Fruit fly (Drosophila melanogaster) whole organism, embryonic: ENCODE data around the gene Oatp30B.
A peak's percentile ranks its signal among the peaks of the same experiment; 100 is the strongest.

Experiments used
- ATbp ChIP-seq: fragments of 200-800 bp; sonication (Bioruptor generic); optimal IDR thresholded peaks from 2 replicates; lab custom pipeline; 2017; ENCODE audit warnings: missing biosample characterization, mild to moderate bottlenecking, missing genetic modification characterization, missing genetic modification reagents
- Atf6 ChIP-seq: fragments of 200-800 bp; sonication (Bioruptor generic); IDR thresholded peaks from 2 replicates; pipeline ENCODE4 v1.3.6; 2022; ENCODE audit warnings: missing biosample characterization, missing genetic modification characterization
- B-H2 ChIP-seq: fragments of 200-800 bp; sonication (Bioruptor generic); optimal IDR thresholded peaks from 2 replicates; lab custom pipeline; 2018; ENCODE audit warnings: missing biosample characterization, mild to moderate bottlenecking, missing genetic modification characterization
- CG11695 ChIP-seq: fragments of 200-800 bp; sonication (Bioruptor generic); IDR thresholded peaks from 3 replicates; pipeline ENCODE4 v1.3.6; 2022; ENCODE audit warnings: missing biosample characterization, missing genetic modification characterization
- CG12219 ChIP-seq: fragments of 200-800 bp; sonication (Bioruptor generic); optimal IDR thresholded peaks from 3 replicates; lab custom pipeline; 2018; ENCODE audit warnings: missing biosample characterization, mild to moderate bottlenecking, missing genetic modification characterization
- CG14441 ChIP-seq: fragments of 200-800 bp; sonication (Bioruptor generic); IDR thresholded peaks from 2 replicates; pipeline ENCODE4 v1.3.6; 2022; ENCODE audit warnings: missing biosample characterization, missing genetic modification characterization
- CG16813 ChIP-seq: fragments of 200-800 bp; sonication (Bioruptor generic); IDR thresholded peaks from 3 replicates; pipeline ENCODE4 v1.3.6; 2022; ENCODE audit warnings: missing biosample characterization, missing genetic modification characterization; ENCODE audit not compliant: partially characterized antibody
- CG18599 ChIP-seq: fragments of 200-800 bp; sonication (Bioruptor generic); optimal IDR thresholded peaks from 3 replicates; lab custom pipeline; 2017; ENCODE audit warnings: missing biosample characterization, missing genetic modification characterization, mild to moderate bottlenecking, moderate library complexity, missing genetic modification reagents
- CG31365 ChIP-seq: fragments of 200-800 bp; sonication (Bioruptor generic); optimal IDR thresholded peaks from 2 replicates; lab custom pipeline; 2018; ENCODE audit warnings: missing biosample characterization, mild to moderate bottlenecking, missing genetic modification characterization
- CG32772 ChIP-seq: fragments of 200-800 bp; sonication (Bioruptor generic); IDR thresholded peaks from 2 replicates; pipeline ENCODE4 v1.3.6; 2022; ENCODE audit warnings: missing biosample characterization, missing genetic modification characterization
- CG33213 ChIP-seq: fragments of 200-800 bp; sonication (Bioruptor generic); optimal IDR thresholded peaks from 3 replicates; lab custom pipeline; 2016; ENCODE audit warnings: missing biosample characterization, missing genetic modification characterization
- CG34224 ChIP-seq: fragments of 200-800 bp; sonication (Bioruptor generic); IDR thresholded peaks from 3 replicates; pipeline ENCODE4 v1.3.6; 2022; ENCODE audit warnings: missing biosample characterization, missing genetic modification characterization; ENCODE audit not compliant: partially characterized antibody
- CG34376 ChIP-seq: fragments of 200-800 bp; sonication (Bioruptor generic); optimal IDR thresholded peaks from 2 replicates; lab custom pipeline; 2018; ENCODE audit warnings: missing biosample characterization, mild to moderate bottlenecking, missing genetic modification characterization
- CG4424 ChIP-seq: fragments of 200-800 bp; sonication (Bioruptor generic); optimal IDR thresholded peaks from 3 replicates; lab custom pipeline; 2016; ENCODE audit warnings: missing biosample characterization, missing genetic modification characterization
- CG4730 ChIP-seq: fragments of 200-800 bp; sonication (Bioruptor generic); IDR thresholded peaks from 2 replicates; pipeline ENCODE4 v1.3.6; 2022; ENCODE audit warnings: missing biosample characterization, missing genetic modification characterization
- CG6175 ChIP-seq: fragments of 200-800 bp; sonication (Bioruptor generic); IDR thresholded peaks from 3 replicates; pipeline ENCODE4 v1.3.6; 2022; ENCODE audit warnings: missing biosample characterization, missing genetic modification characterization
- CG6791 ChIP-seq: fragments of 200-800 bp; sonication (Bioruptor generic); IDR thresholded peaks from 3 replicates; pipeline ENCODE4 v1.3.6; 2022; ENCODE audit warnings: missing biosample characterization, missing genetic modification characterization; ENCODE audit not compliant: partially characterized antibody
- CG8388 ChIP-seq: fragments of 200-800 bp; sonication (Bioruptor generic); optimal IDR thresholded peaks from 2 replicates; lab custom pipeline; 2019; ENCODE audit warnings: missing biosample characterization, mild to moderate bottlenecking, missing genetic modification characterization, moderate library complexity
- CG9437 ChIP-seq: fragments of 200-800 bp; sonication (Bioruptor generic); optimal IDR thresholded peaks from 2 replicates; lab custom pipeline; 2018; ENCODE audit warnings: missing biosample characterization, mild to moderate bottlenecking, missing genetic modification characterization
- CoRest ChIP-seq: fragments of 200-800 bp; sonication (Bioruptor generic); optimal IDR thresholded peaks from 3 replicates; lab custom pipeline; 2018; ENCODE audit warnings: missing biosample characterization, mild to moderate bottlenecking, missing genetic modification characterization, moderate library complexity
- Dbx ChIP-seq: fragments of 200-800 bp; sonication (Bioruptor generic); IDR thresholded peaks from 3 replicates; pipeline ENCODE4 v1.3.6; 2022; ENCODE audit warnings: missing biosample characterization, missing genetic modification characterization
- Deaf1 ChIP-seq: fragments of 200-800 bp; optimal IDR thresholded peaks from 3 replicates; lab custom pipeline; 2019; ENCODE audit warnings: missing biosample characterization, mild to moderate bottlenecking, missing genetic modification characterization, moderate library complexity
- Fer1 ChIP-seq: fragments of 200-800 bp; sonication (Bioruptor generic); optimal IDR thresholded peaks from 2 replicates; lab custom pipeline; 2017; ENCODE audit warnings: missing biosample characterization, mild to moderate bottlenecking, missing genetic modification characterization
- H15 ChIP-seq: fragments of 200-800 bp; sonication (Bioruptor generic); IDR thresholded peaks from 3 replicates; pipeline ENCODE4 v1.3.6; 2022; ENCODE audit warnings: missing biosample characterization, missing genetic modification characterization
- Nf-YA ChIP-seq: fragments of 200-800 bp; sonication (Bioruptor generic); IDR thresholded peaks from 2 replicates; pipeline ENCODE4 v1.3.6; 2022; ENCODE audit warnings: missing biosample characterization, missing genetic modification characterization
- Pdp1 ChIP-seq, 2 experiments: fragments of 200-800 bp; sonication (Bioruptor generic); optimal IDR thresholded peaks; 3 replicates each; lab custom pipeline; 2016; ENCODE audit warnings: missing biosample characterization in 2 of 2, missing genetic modification characterization in 2 of 2, mild to moderate bottlenecking in 1 of 2, moderate library complexity in 1 of 2
- Ptx1 ChIP-seq: fragments of 200-800 bp; sonication (Bioruptor generic); IDR thresholded peaks from 2 replicates; pipeline ENCODE4 v1.3.6; 2022; ENCODE audit warnings: missing biosample characterization, missing genetic modification characterization
- Sry-δ ChIP-seq: fragments of 200-800 bp; sonication (Bioruptor generic); optimal IDR thresholded peaks from 2 replicates; lab custom pipeline; 2016; ENCODE audit warnings: missing biosample characterization, missing genetic modification characterization
- ac ChIP-seq: fragments of 200-800 bp; sonication (Bioruptor generic); optimal IDR thresholded peaks from 3 replicates; lab custom pipeline; 2017; ENCODE audit warnings: missing biosample characterization, mild to moderate bottlenecking, missing genetic modification characterization
- ase ChIP-seq: fragments of 200-800 bp; sonication (Bioruptor generic); IDR thresholded peaks from 3 replicates; pipeline ENCODE4 v1.3.6; 2022; ENCODE audit warnings: missing biosample characterization, missing genetic modification characterization
- bowl ChIP-seq: fragments of 200-800 bp; sonication (Bioruptor generic); IDR thresholded peaks from 2 replicates; pipeline ENCODE4 v1.3.6; 2022; ENCODE audit warnings: missing biosample characterization, missing genetic modification characterization
- cas ChIP-seq: fragments of 200-800 bp; sonication (Bioruptor generic); IDR thresholded peaks from 2 replicates; pipeline ENCODE4 v1.3.6; 2022; ENCODE audit warnings: missing biosample characterization, missing genetic modification characterization
- cato ChIP-seq: fragments of 200-800 bp; sonication (Bioruptor generic); optimal IDR thresholded peaks from 2 replicates; lab custom pipeline; 2016; ENCODE audit warnings: missing biosample characterization, missing genetic modification characterization, borderline replicate concordance
- chn ChIP-seq: fragments of 200-800 bp; sonication (Bioruptor generic); optimal IDR thresholded peaks from 2 replicates; lab custom pipeline; 2016; ENCODE audit warnings: missing biosample characterization, missing genetic modification characterization
- dmrt99B ChIP-seq: fragments of 200-800 bp; sonication (Bioruptor generic); optimal IDR thresholded peaks from 2 replicates; lab custom pipeline; 2018; ENCODE audit warnings: missing biosample characterization, mild to moderate bottlenecking, missing genetic modification characterization, moderate library complexity
- gro ChIP-seq: fragments of 200-800 bp; sonication (Bioruptor generic); optimal IDR thresholded peaks from 2 replicates; lab custom pipeline; 2016; ENCODE audit warnings: missing biosample characterization, missing genetic modification characterization
- hb ChIP-seq: fragments of 200-800 bp; sonication (Bioruptor generic); IDR thresholded peaks from 3 replicates; pipeline ENCODE4 v1.3.6; 2022; ENCODE audit warnings: missing biosample characterization, missing genetic modification characterization; ENCODE audit not compliant: partially characterized antibody
- her ChIP-seq: fragments of 200-800 bp; sonication (Bioruptor generic); optimal IDR thresholded peaks from 2 replicates; lab custom pipeline; 2016; ENCODE audit warnings: missing biosample characterization, missing genetic modification characterization
- inv ChIP-seq: fragments of 200-800 bp; sonication (Bioruptor generic); IDR thresholded peaks from 2 replicates; pipeline ENCODE4 v1.3.6; 2022; ENCODE audit warnings: missing biosample characterization, missing genetic modification characterization; ENCODE audit not compliant: partially characterized antibody
- mam ChIP-seq: fragments of 200-800 bp; sonication (Bioruptor generic); optimal IDR thresholded peaks from 3 replicates; lab custom pipeline; 2016; ENCODE audit warnings: missing biosample characterization, missing genetic modification characterization
- odd ChIP-seq: fragments of 200-800 bp; sonication (Bioruptor generic); optimal IDR thresholded peaks from 2 replicates; lab custom pipeline; 2017; ENCODE audit warnings: missing biosample characterization, mild to moderate bottlenecking, missing genetic modification characterization
- pan ChIP-seq, 4 experiments: fragments of >200 bp in 3 of 4; fragments of 200-800 bp in 1 of 4; sonication (Bioruptor generic) in 1 of 4; optimal IDR thresholded peaks in 3 of 4; IDR thresholded peaks in 1 of 4; 2 replicates each; pipeline versions ENCODE4 v1.3.6 to Lab custom; 2017 to 2022; ENCODE audit warnings: missing biosample characterization in 2 of 4, missing genetic modification characterization in 2 of 4, mixed read lengths in 1 of 4
- pfk ChIP-seq: fragments of 200-800 bp; sonication (Bioruptor generic); optimal IDR thresholded peaks from 2 replicates; lab custom pipeline; 2018; ENCODE audit warnings: missing biosample characterization, mild to moderate bottlenecking, missing genetic modification characterization, moderate library complexity
- prd ChIP-seq, 3 experiments: fragments of >200 bp in 2 of 3; fragments of 200-800 bp in 1 of 3; sonication (Bioruptor generic) in 1 of 3; optimal IDR thresholded peaks in 2 of 3; IDR thresholded peaks in 1 of 3; 2 replicates in 2 of 3; 3 replicates in 1 of 3; pipeline versions ENCODE4 v1.3.6 to Lab custom; 2017 to 2022; ENCODE audit warnings: missing biosample characterization in 1 of 3, missing genetic modification characterization in 1 of 3
- pum ChIP-seq: fragments of 200-800 bp; sonication (Bioruptor generic); optimal IDR thresholded peaks from 2 replicates; lab custom pipeline; 2016; ENCODE audit warnings: missing biosample characterization, missing genetic modification characterization
- repo ChIP-seq: fragments of 200-800 bp; sonication (Bioruptor generic); optimal IDR thresholded peaks from 2 replicates; lab custom pipeline; 2016; ENCODE audit warnings: missing biosample characterization, missing genetic modification characterization
- so ChIP-seq: fragments of 200-800 bp; sonication (Bioruptor generic); IDR thresholded peaks from 3 replicates; pipeline ENCODE4 v1.3.6; 2022; ENCODE audit warnings: missing biosample characterization, missing genetic modification characterization
- twi ChIP-seq: fragments of 200-800 bp; optimal IDR thresholded peaks from 2 replicates; lab custom pipeline; 2019; ENCODE audit warnings: missing biosample characterization, mild to moderate bottlenecking, missing genetic modification characterization, moderate library complexity
- zf30C ChIP-seq: fragments of 200-800 bp; sonication (Bioruptor generic); optimal IDR thresholded peaks from 3 replicates; lab custom pipeline; 2018; ENCODE audit warnings: missing biosample characterization, mild to moderate bottlenecking, missing genetic modification characterization

The Oatp30B gene

DNA sequence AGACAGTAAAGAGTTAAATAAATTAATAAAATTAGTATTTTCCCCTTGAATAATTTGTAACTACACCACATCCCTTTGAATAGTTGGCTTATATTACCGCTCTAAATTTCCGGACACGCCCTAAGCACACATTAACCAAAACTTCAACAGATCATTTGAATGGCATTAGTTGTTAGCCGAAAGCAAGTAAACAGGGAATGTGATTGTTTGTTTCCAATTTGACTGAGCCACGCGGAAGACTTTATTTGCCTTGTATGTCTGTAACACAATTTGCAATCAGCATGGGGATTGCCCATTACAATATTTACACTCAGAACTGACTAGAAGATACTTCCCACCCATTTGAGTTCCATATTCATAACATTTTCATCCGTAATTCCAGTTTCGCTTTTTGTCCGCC lies 11.4 kb upstream of the Oatp30B start (continued):
- TF ChIP-seq CG6791 (GFP tag; lab: Robert Waterston, UW) = no peak
- TF ChIP-seq pum (GFP tag; lab: Kevin White, UChicago) = no peak
- peak; percentile 72 for TF ChIP-seq Fer1 (GFP tag; lab: Kevin White, UChicago)
- TF ChIP-seq twi = no peak
- no peak for TF ChIP-seq her (GFP tag; lab: Kevin White, UChicago)
- no peak for TF ChIP-seq ase (GFP tag; lab: Robert Waterston, UW)
- no peak for TF ChIP-seq Nf-YA (GFP tag; lab: Robert Waterston, UW)
- TF ChIP-seq Dbx (GFP tag; lab: Robert Waterston, UW) = no peak; the same call in 2 of the 3 replicates
- TF ChIP-seq CG32772 = no peak
- no peak for TF ChIP-seq ATbp (GFP tag; lab: Kevin White, UChicago)
- peak in 1 of 2 experiments; percentile 10 for TF ChIP-seq Pdp1 (GFP tag; optimal IDR thresholded peaks at IDR 0.05; lab: Kevin White, UChicago)
- no peak for TF ChIP-seq pan (optimal IDR thresholded peaks at IDR 0.05; lab: Kevin White, UChicago)
- peak in 1 of 2 experiments; percentile 5 for TF ChIP-seq pan (GFP tag; optimal IDR thresholded peaks at IDR 0.05 in 1 of 2, IDR thresholded peaks at IDR 0.05 in 1 of 2)
- TF ChIP-seq CG33213 (GFP tag; lab: Kevin White, UChicago) = no peak
- peak; percentile 4 for TF ChIP-seq CG12219 (GFP tag; lab: Kevin White, UChicago)
- peak; percentile 4 for TF ChIP-seq CoRest (tag; lab: Kevin White, UChicago)
- no peak for TF ChIP-seq B-H2
- no peak for TF ChIP-seq CG8388 (GFP tag; lab: Kevin White, UChicago)
- no peak for TF ChIP-seq Sry-δ (GFP tag; lab: Kevin White, UChicago)
- no peak for TF ChIP-seq repo (GFP tag; lab: Kevin White, UChicago)
- TF ChIP-seq CG18599 = peak; percentile 48
- no peak for TF ChIP-seq CG6175 (GFP tag; lab: Robert Waterston, UW)
- TF ChIP-seq CG4424 = no peak
- 0 out of 2 replicates have a peak, but pooled peaks have one; percentile 11 for TF ChIP-seq CG14441 (GFP tag; lab: Robert Waterston, UW)
- TF ChIP-seq bowl = no peak
- TF ChIP-seq chn (GFP tag; lab: Kevin White, UChicago) = no peak
- no peak for TF ChIP-seq prd (optimal IDR thresholded peaks at IDR 0.05; lab: Kevin White, UChicago)
- TF ChIP-seq prd (GFP tag; IDR thresholded peaks at IDR 0.05; lab: Robert Waterston, UW) = no peak
- TF ChIP-seq Atf6 (GFP tag; lab: Robert Waterston, UW) = peak; percentile 48; the same call in 1 of the 2 replicates
- no peak for TF ChIP-seq CG9437 (GFP tag; lab: Kevin White, UChicago)
- no peak for TF ChIP-seq CG16813
- peak; percentile 26 for TF ChIP-seq CG34376
- TF ChIP-seq ac (GFP tag; lab: Kevin White, UChicago) = no peak
- TF ChIP-seq H15 = no peak
- no peak for TF ChIP-seq gro
- TF ChIP-seq zf30C (GFP tag; lab: Kevin White, UChicago) = no peak
- no peak for TF ChIP-seq Deaf1 (tag; lab: Kevin White, UChicago)
- TF ChIP-seq Ptx1 = no peak
- no peak for TF ChIP-seq pfk (GFP tag; lab: Kevin White, UChicago)
- TF ChIP-seq inv (GFP tag; lab: Robert Waterston, UW) = no peak
- 0 out of 3 replicates have a peak, but pooled peaks have one; percentile 57 for TF ChIP-seq so (GFP tag; lab: Robert Waterston, UW)
- TF ChIP-seq dmrt99B (tag; lab: Kevin White, UChicago) = no peak
- 0 out of 2 replicates have a peak, but pooled peaks have one; percentile 4 for TF ChIP-seq CG4730 (GFP tag; lab: Robert Waterston, UW)
- TF ChIP-seq cato (GFP tag; lab: Kevin White, UChicago) = no peak
- 0 out of 3 replicates have a peak, but pooled peaks have one; percentile 6 for TF ChIP-seq CG11695 (GFP tag; lab: Robert Waterston, UW)
- TF ChIP-seq odd (GFP tag; lab: Kevin White, UChicago) = no peak
- TF ChIP-seq hb (GFP tag; lab: Robert Waterston, UW) = no peak
- no peak for TF ChIP-seq mam (GFP tag; lab: Kevin White, UChicago)
- no peak for TF ChIP-seq CG34224 (GFP tag; lab: Robert Waterston, UW)
- no peak for TF ChIP-seq CG31365 (tag; lab: Kevin White, UChicago)
- TF ChIP-seq cas (GFP tag; lab: Robert Waterston, UW) = no peak
